Worm (Caenorhabditis elegans) whole organism, mixed stage, embryonic: ENCODE measurements around the gene F41F3.8.
A peak's percentile ranks its signal among the peaks of the same experiment; 100 is the strongest.

Experiments used
- blmp-1 ChIP-seq: fragments of 150-350 bp; optimal IDR thresholded peaks from 2 replicates; lab custom pipeline; 2014; ENCODE audit warnings: missing biosample characterization, missing genetic modification characterization
- ceh-39 ChIP-seq: fragments of 150-350 bp; optimal IDR thresholded peaks from 2 replicates; lab custom pipeline; 2014; ENCODE audit warnings: missing biosample characterization, missing genetic modification characterization
- ces-1 ChIP-seq: fragments of 150-350 bp; optimal IDR thresholded peaks from 2 replicates; lab custom pipeline; 2014; ENCODE audit warnings: missing biosample characterization, missing genetic modification reagents, missing genetic modification characterization
- elt-1 ChIP-seq: sonication (generic microtip); optimal IDR thresholded peaks from 2 replicates; lab custom pipeline; 2017; ENCODE audit warnings: missing genetic modification characterization, mild to moderate bottlenecking, missing compliant biosample characterization, antibody characterized with exemption, moderate library complexity, borderline replicate concordance; ENCODE audit not compliant: insufficient read depth
- elt-3 ChIP-seq: fragments of 150-350 bp; optimal IDR thresholded peaks from 2 replicates; lab custom pipeline; 2014; ENCODE audit warnings: missing biosample characterization, missing genetic modification characterization
- flh-1 ChIP-seq: fragments of 200-800 bp; sonication (Bioruptor generic); optimal IDR thresholded peaks from 2 replicates; lab custom pipeline; 2018; ENCODE audit warnings: mild to moderate bottlenecking, missing genetic modification characterization, moderate library complexity, missing compliant biosample characterization
- lin-13 ChIP-seq: fragments of 150-350 bp; optimal IDR thresholded peaks from 2 replicates; lab custom pipeline; 2014; ENCODE audit warnings: missing biosample characterization, missing genetic modification characterization
- nhr-2 ChIP-seq: fragments of 150-350 bp; optimal IDR thresholded peaks from 2 replicates; lab custom pipeline; 2014; ENCODE audit warnings: missing biosample characterization, missing genetic modification characterization
- nhr-237 ChIP-seq: fragments of 150-350 bp; optimal IDR thresholded peaks from 2 replicates; lab custom pipeline; 2014; ENCODE audit warnings: missing biosample characterization, missing genetic modification characterization
- nhr-76 ChIP-seq: sonication (generic microtip); optimal IDR thresholded peaks from 2 replicates; lab custom pipeline; 2017; ENCODE audit warnings: missing biosample characterization, missing genetic modification characterization
- tbx-8 ChIP-seq: fragments of 200-800 bp; sonication (Bioruptor generic); optimal IDR thresholded peaks from 2 replicates; lab custom pipeline; 2018; ENCODE audit warnings: mild to moderate bottlenecking, missing genetic modification characterization, moderate library complexity, missing compliant biosample characterization
- unc-120 ChIP-seq: sonication (generic microtip); optimal IDR thresholded peaks from 2 replicates; lab custom pipeline; 2017; ENCODE audit warnings: missing genetic modification characterization, missing compliant biosample characterization; ENCODE audit not compliant: poor library complexity, severe bottlenecking
- unc-62 ChIP-seq: fragments of 150-350 bp; optimal IDR thresholded peaks from 2 replicates; lab custom pipeline; 2014; ENCODE audit warnings: missing biosample characterization, missing genetic modification reagents, missing genetic modification characterization
- ztf-11 ChIP-seq: fragments of 150-350 bp; optimal IDR thresholded peaks from 2 replicates; lab custom pipeline; 2014; ENCODE audit warnings: missing biosample characterization, missing genetic modification characterization

The F41F3.8 gene

ce11 chrV:4698675-4699074 lies 50.0 kb downstream of the F41F3.8 start:
- TF ChIP-seq elt-1, result peak; percentile 52
- no peak for TF ChIP-seq nhr-76
- TF ChIP-seq elt-3 (tag; lab: Kevin White, UChicago), result peak; percentile 82

ce11 chrV:4700189-4700588 lies 51.6 kb downstream of the F41F3.8 start, which contains the start of gene ZC266.1:
TSS of gene ZC266.1 (minus strand) at chrV:4700289.
- TF ChIP-seq flh-1, result no peak
- TF ChIP-seq blmp-1 (tag; lab: Kevin White, UChicago), result no peak
- TF ChIP-seq ceh-39 (tag; lab: Kevin White, UChicago), result no peak
- TF ChIP-seq ztf-11 (tag; lab: Kevin White, UChicago), result no peak
- no peak for TF ChIP-seq nhr-2
- no peak for TF ChIP-seq lin-13 (tag; lab: Kevin White, UChicago)
- TF ChIP-seq tbx-8 (GFP tag; lab: Kevin White, UChicago), result no peak
- TF ChIP-seq unc-120 (tag; lab: Kevin White, UChicago), result no peak
- TF ChIP-seq ces-1 (GFP tag; lab: Kevin White, UChicago), result no peak
- no peak for TF ChIP-seq unc-62 (GFP tag; lab: Kevin White, UChicago)
- no peak for TF ChIP-seq nhr-237 (tag; lab: Kevin White, UChicago)
